Worm (Caenorhabditis elegans): ENCODE measurements around the gene R05F9.9.

DNA sequence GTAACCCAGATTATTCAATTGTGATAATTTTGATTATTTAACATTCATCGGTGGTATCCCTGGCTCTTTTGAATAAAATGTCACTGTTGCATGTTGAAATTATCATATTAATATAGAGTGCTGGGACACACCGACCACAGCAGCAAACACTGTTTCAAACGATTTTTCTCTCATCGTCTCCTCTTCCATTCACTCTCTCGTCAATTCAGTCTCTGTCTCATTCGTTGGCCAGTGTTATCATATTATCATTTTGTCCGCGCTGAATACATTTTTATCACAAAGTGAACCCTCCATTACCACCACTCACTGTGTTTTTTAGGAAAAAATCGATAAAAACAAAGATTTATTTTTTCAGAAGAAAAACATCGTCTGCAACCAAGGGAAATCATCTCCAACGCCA lies 44.8 kb downstream of the R05F9.9 start:
- TF ChIP-seq nhr-77 (tag; optimal IDR thresholded peaks at IDR 0.05) (no peak), ztf-11 (tag; optimal IDR thresholded peaks at IDR 0.05) (no peak), ama-1 (optimal IDR thresholded peaks at IDR 0.05) (no peak)

Measured in whole organism, L2 larva.